Fruit fly (Drosophila melanogaster): Measurements from ENCODE around the gene btn.

Gene btn

dm6 chr3R:22626842-22627392 lies 40.5 kb upstream of the btn start (continued):
- TF ChIP-seq NC2β (GFP tag; optimal IDR thresholded peaks at IDR 0.05) (no peak), dmrt11E (tag; optimal IDR thresholded peaks at IDR 0.05) (no peak), CG4360 (GFP tag; IDR thresholded peaks at IDR 0.05) (peak; percentile 78; the same call in 1 of the 2 replicates), phol (tag; optimal IDR thresholded peaks at IDR 0.05) (no peak), CG33557 (GFP tag; optimal IDR thresholded peaks at IDR 0.05) (no peak), sens-2 (GFP tag; IDR thresholded peaks at IDR 0.05) (no peak), B-H2 (GFP tag; optimal IDR thresholded peaks at IDR 0.05) (peak; percentile 46), Doc2 (GFP tag; IDR thresholded peaks at IDR 0.05) (no peak), YL-1 (GFP tag; optimal IDR thresholded peaks at IDR 0.05) (no peak), Spps (tag; optimal IDR thresholded peaks at IDR 0.05) (no peak), pzg (GFP tag; optimal IDR thresholded peaks at IDR 0.05) (no peak), dmrt99B (tag; optimal IDR thresholded peaks at IDR 0.05) (peak; percentile 47), Max (GFP tag; optimal IDR thresholded peaks at IDR 0.05) (no peak), NFAT (GFP tag; IDR thresholded peaks at IDR 0.05) (no peak), odd (GFP tag; optimal IDR thresholded peaks at IDR 0.05) (peak; percentile 69), sisA (GFP tag; IDR thresholded peaks at IDR 0.05) (no peak), Hmx (GFP tag; optimal IDR thresholded peaks at IDR 0.05) (no peak), CG11723 (GFP tag; optimal IDR thresholded peaks at IDR 0.05) (no peak), CG14667 (GFP tag; IDR thresholded peaks at IDR 0.05) (no peak), twi (tag; optimal IDR thresholded peaks at IDR 0.05) (no peak), ham (GFP tag; IDR thresholded peaks at IDR 0.05) (no peak), ci (GFP tag; IDR thresholded peaks at IDR 0.05) (peak; percentile 76; the same call in 2 of the 3 replicates), zfh2 (GFP tag; optimal IDR thresholded peaks at IDR 0.05) (peak; percentile 13), CG15269 (tag; optimal IDR thresholded peaks at IDR 0.05) (peak; percentile 48), CG17568 (GFP tag; optimal IDR thresholded peaks at IDR 0.05) (peak; percentile 70), vvl (GFP tag; IDR thresholded peaks at IDR 0.05) (peak; percentile 43; the same call in 1 of the 2 replicates), Atf3 (GFP tag; optimal IDR thresholded peaks at IDR 0.05) (no peak), btn (GFP tag; optimal IDR thresholded peaks at IDR 0.05) (no peak), so (GFP tag; IDR thresholded peaks at IDR 0.05) (peak; percentile 51; the same call in 1 of the 3 replicates), CG9932 (GFP tag; IDR thresholded peaks at IDR 0.05) (no peak), dati (GFP tag; IDR thresholded peaks at IDR 0.05) (no peak), CG6254 (GFP tag; optimal IDR thresholded peaks at IDR 0.05) (no peak), Dll (GFP tag; IDR thresholded peaks at IDR 0.05; ENCODE audit: partially characterized antibody) (0 out of 4 replicates have a peak, but pooled peaks have one; percentile 16), ab (GFP tag; optimal IDR thresholded peaks at IDR 0.05) (no peak), fd3F (GFP tag; optimal IDR thresholded peaks at IDR 0.05) (peak; percentile 25), CG18262 (tag; optimal IDR thresholded peaks at IDR 0.05) (peak; percentile 16), lola (GFP tag; optimal IDR thresholded peaks at IDR 0.05) (no peak), Dip3 (GFP tag; optimal IDR thresholded peaks at IDR 0.05) (no peak), amos (GFP tag; IDR thresholded peaks at IDR 0.05; ENCODE audit: partially characterized antibody) (no peak), cg (GFP tag; optimal IDR thresholded peaks at IDR 0.05) (peak; percentile 73), onecut (GFP tag; IDR thresholded peaks at IDR 0.05) (0 out of 2 replicates have a peak, but pooled peaks have one; percentile 18), Abd-B (GFP tag; optimal IDR thresholded peaks at IDR 0.05) (no peak), BtbVII (GFP tag; optimal IDR thresholded peaks at IDR 0.05) (peak; percentile 47), vfl (GFP tag; optimal IDR thresholded peaks at IDR 0.05) (no peak), CG14710 (tag; optimal IDR thresholded peaks at IDR 0.05) (peak; percentile 14), Usf (GFP tag; optimal IDR thresholded peaks at IDR 0.05) (no peak), Optix (GFP tag; IDR thresholded peaks at IDR 0.05) (no peak), jigr1 (GFP tag; IDR thresholded peaks at IDR 0.05) (no peak), Ada2b (GFP tag; IDR thresholded peaks at IDR 0.05) (no peak), CG8089 (GFP tag; optimal IDR thresholded peaks at IDR 0.05) (no peak), CG6854 (GFP tag; optimal IDR thresholded peaks at IDR 0.05) (peak; percentile 36)

Measured in whole organism, embryonic.